Fruit fly (Drosophila melanogaster): Measurements from ENCODE around the gene CG12316.

- TF ChIP-seq CG8478 (optimal IDR thresholded peaks at IDR 0.05) (no peak), CTCF (optimal IDR thresholded peaks at IDR 0.05) (no peak)
Observed at dm6 chr3L:15169795-15170194, 33.1 kb upstream of the CG12316 start.

Measured in S2 (cell line).